Worm (Caenorhabditis elegans) whole organism, L4 larva: ENCODE measurements around the gene T05A8.1.

Source experiments
- T26A8.4 ChIP-seq: fragments of 200-800 bp; sonication (Bioruptor generic); IDR thresholded peaks from 2 replicates; pipeline ENCODE4 v1.3.6; 2022; ENCODE audit warnings: missing genetic modification characterization, missing compliant biosample characterization
- ceh-62 ChIP-seq: sonication (generic microtip); optimal IDR thresholded peaks from 2 replicates; lab custom pipeline; 2017; ENCODE audit warnings: missing biosample characterization, missing genetic modification characterization
- dmd-8 ChIP-seq: fragments of 200-800 bp; sonication (Bioruptor generic); IDR thresholded peaks from 2 replicates; pipeline ENCODE4 v1.3.6; 2022; ENCODE audit warnings: missing genetic modification characterization, missing compliant biosample characterization
- set-16 ChIP-seq: fragments of 200-800 bp; sonication (Bioruptor generic); IDR thresholded peaks from 2 replicates; pipeline ENCODE4 v1.3.6; 2022; ENCODE audit warnings: missing genetic modification reagents, missing genetic modification characterization, missing compliant biosample characterization
- unc-39 ChIP-seq: sonication (generic microtip); optimal IDR thresholded peaks from 2 replicates; lab custom pipeline; 2017; ENCODE audit warnings: missing biosample characterization, missing genetic modification characterization
- zfp-3 ChIP-seq: fragments of 200-800 bp; sonication (Bioruptor generic); conservative IDR thresholded peaks from 2 replicates; pipeline ENCODE4 v1.3.6; 2022; ENCODE audit warnings: missing genetic modification reagents, missing genetic modification characterization, missing compliant biosample characterization

DNA sequence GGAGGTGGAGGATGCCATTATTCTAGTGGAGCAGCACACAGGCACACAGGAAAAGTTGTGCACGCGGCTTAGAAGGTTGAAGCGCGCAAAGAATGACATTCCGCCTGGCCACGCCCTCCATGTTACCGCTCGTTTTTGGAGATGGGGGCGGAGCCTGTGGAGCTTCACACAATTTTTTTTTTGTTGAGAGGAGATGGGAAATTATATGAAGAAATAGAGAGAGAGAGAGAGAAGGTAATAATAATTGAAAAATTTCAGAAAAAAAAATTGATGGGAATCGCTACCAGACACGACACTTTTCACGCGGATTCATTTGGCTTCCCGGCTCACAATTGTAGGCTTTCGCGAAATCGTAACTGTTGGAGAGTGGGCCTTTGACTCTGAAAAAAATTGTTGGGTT, 7.5 kb upstream of the T05A8.1 start, which contains the start of gene T05A8.3:
- no peak for TF ChIP-seq zfp-3
- no peak for TF ChIP-seq ceh-62
- no peak for TF ChIP-seq T26A8.4 (GFP tag; lab: Robert Waterston, UW)
- 0 out of 2 replicates have a peak, but pooled peaks have one; percentile 1 for TF ChIP-seq set-16 (GFP tag; lab: Robert Waterston, UW)
- TF ChIP-seq dmd-8 (GFP tag; lab: Robert Waterston, UW) = no peak
- no peak for TF ChIP-seq unc-39 (tag; lab: Kevin White, UChicago)
